Fruit fly (Drosophila melanogaster): ENCODE measurements around the gene PyK.

PyK gene

dm6 chr3R:22357942-22358341 lies 9.4 kb upstream of the PyK start:
- peak in 1 of 2 experiments; percentile 14 for TF ChIP-seq foxo (GFP tag; optimal IDR thresholded peaks at IDR 0.05)
- TF ChIP-seq h (GFP tag; optimal IDR thresholded peaks at IDR 0.05): peak; percentile 18
- TF ChIP-seq jim (GFP tag; optimal IDR thresholded peaks at IDR 0.05): no peak
- TF ChIP-seq Mio (GFP tag; optimal IDR thresholded peaks at IDR 0.05): no peak
- peak; percentile 2 for TF ChIP-seq psq (GFP tag; optimal IDR thresholded peaks at IDR 0.05)
- TF ChIP-seq Hnf4 (GFP tag; optimal IDR thresholded peaks at IDR 0.05): peak; percentile 14

- TF ChIP-seq CrebA (GFP tag; optimal IDR thresholded peaks at IDR 0.05; ENCODE audit: borderline replicate concordance) (no peak), Abd-B (GFP tag; optimal IDR thresholded peaks at IDR 0.05) (no peak), OdsH (GFP tag; optimal IDR thresholded peaks at IDR 0.05) (peak; percentile 92), pan (optimal IDR thresholded peaks at IDR 0.05) (no peak), Sp1 (GFP tag; optimal IDR thresholded peaks at IDR 0.05) (peak; percentile 50), Hnf4 (GFP tag; optimal IDR thresholded peaks at IDR 0.05) (peak; percentile 77), tai (GFP tag; optimal IDR thresholded peaks at IDR 0.05) (no peak), Dfd (GFP tag; optimal IDR thresholded peaks at IDR 0.05) (no peak), usp (GFP tag; optimal IDR thresholded peaks at IDR 0.05) (no peak), HLH106 (tag; optimal IDR thresholded peaks at IDR 0.05) (peak; percentile 61), Jra (GFP tag; optimal IDR thresholded peaks at IDR 0.05) (peak; percentile 68), fru (GFP tag; optimal IDR thresholded peaks at IDR 0.05) (peak; percentile 80), CG9705 (GFP tag; optimal IDR thresholded peaks at IDR 0.05) (no peak), Dif (GFP tag; optimal IDR thresholded peaks at IDR 0.05; ENCODE audit: partially characterized antibody) (no peak), Hr78 (GFP tag; optimal IDR thresholded peaks at IDR 0.05) (no peak), sage (GFP tag; optimal IDR thresholded peaks at IDR 0.05) (peak; percentile 60), dmrt93B (GFP tag; optimal IDR thresholded peaks at IDR 0.05) (peak; percentile 15), dl (GFP tag; optimal IDR thresholded peaks at IDR 0.05; ENCODE audit: insufficient read depth in 1 of 2, partially characterized antibody in 2 of 2) (no peak), GATAd (GFP tag; optimal IDR thresholded peaks at IDR 0.05) (no peak), dsf (GFP tag; optimal IDR thresholded peaks at IDR 0.05; ENCODE audit: borderline replicate concordance) (no peak), woc (GFP tag; optimal IDR thresholded peaks at IDR 0.05) (peak; percentile 27), CG32264 (GFP tag; optimal IDR thresholded peaks at IDR 0.05) (peak; percentile 23), br (GFP tag; optimal IDR thresholded peaks at IDR 0.05) (peak; percentile 79), sv (GFP tag; optimal IDR thresholded peaks at IDR 0.05) (peak; percentile 47), lola (GFP tag; optimal IDR thresholded peaks at IDR 0.05) (no peak), brk (GFP tag; optimal IDR thresholded peaks at IDR 0.05) (peak; percentile 85), Myc (optimal IDR thresholded peaks at IDR 0.05) (no peak), jim (GFP tag; optimal IDR thresholded peaks at IDR 0.05) (no peak), Vsx2 (GFP tag; optimal IDR thresholded peaks at IDR 0.05; ENCODE audit: partially characterized antibody) (no peak), psq (GFP tag; optimal IDR thresholded peaks at IDR 0.05) (peak; percentile 72), N (GFP tag; optimal IDR thresholded peaks at IDR 0.05) (no peak), foxo (GFP tag; optimal IDR thresholded peaks at IDR 0.05) (peak in 1 of 2 experiments; percentile 85), rgr (GFP tag; optimal IDR thresholded peaks at IDR 0.05) (peak; percentile 94), Hr83 (GFP tag; optimal IDR thresholded peaks at IDR 0.05; ENCODE audit: poor library complexity, severe bottlenecking) (no peak), h (GFP tag; optimal IDR thresholded peaks at IDR 0.05) (peak; percentile 92), Mio (GFP tag; optimal IDR thresholded peaks at IDR 0.05) (peak; percentile 63), Rel (GFP tag; optimal IDR thresholded peaks at IDR 0.05) (peak; percentile 46), Rel (tag; optimal IDR thresholded peaks at IDR 0.05) (peak; percentile 24), ey (GFP tag; optimal IDR thresholded peaks at IDR 0.05) (peak; percentile 89)
These were observed 8.5 kb upstream of the PyK start for dm6 chr3R:22358810-22359209.

Data from whole organism, wandering third instar larva.